Worm (Caenorhabditis elegans): ENCODE results near the gene Y7A5A.10.

DNA sequence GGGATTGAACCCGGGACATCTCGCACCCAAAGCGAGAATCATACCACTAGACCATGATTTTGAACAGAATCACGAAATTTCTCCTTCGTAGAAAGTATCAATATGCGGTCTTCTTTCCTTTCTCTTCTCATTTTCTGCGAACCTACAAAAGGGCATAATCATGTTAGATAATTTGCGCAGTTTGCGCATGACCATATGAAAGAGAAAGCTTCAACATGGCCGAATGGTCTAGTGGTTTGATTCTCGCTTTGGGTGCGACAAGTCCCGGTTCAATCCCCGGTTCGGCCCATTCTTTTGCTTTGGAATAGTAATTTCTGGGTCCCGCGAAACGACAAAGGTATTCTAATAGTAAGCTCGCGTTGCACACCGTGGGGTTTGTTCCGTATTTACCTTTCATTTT lies 47.1 kb downstream of the Y7A5A.10 start:
- TF ChIP-seq T22C8.4 (GFP tag; IDR thresholded peaks at IDR 0.05) (0 out of 2 replicates have a peak, but pooled peaks have one; percentile 5), flt-1 (GFP tag; IDR thresholded peaks at IDR 0.05) (0 out of 2 replicates have a peak, but pooled peaks have one; percentile 13), tab-1 (GFP tag; IDR thresholded peaks at IDR 0.05) (0 out of 2 replicates have a peak, but pooled peaks have one; percentile 17), cog-1 (tag; optimal IDR thresholded peaks at IDR 0.05) (no peak), ref-1 (GFP tag; conservative IDR thresholded peaks at IDR 0.05) (no peak), ztf-29 (GFP tag; IDR thresholded peaks at IDR 0.05) (no peak), klf-2 (GFP tag; conservative IDR thresholded peaks at IDR 0.05) (no peak)
